Fruit fly (Drosophila melanogaster) whole organism, embryonic: Measurements from ENCODE around the gene Ugt36D1.
A peak's percentile ranks its signal among the peaks of the same experiment; 100 is the strongest.

Experiments
- Abd-B ChIP-seq: fragments of 200-800 bp; sonication (Bioruptor generic); optimal IDR thresholded peaks from 2 replicates; lab custom pipeline; 2018; ENCODE audit warnings: missing biosample characterization, mild to moderate bottlenecking, missing genetic modification characterization, moderate library complexity
- CG10654 ChIP-seq: fragments of 200-800 bp; sonication (Bioruptor generic); optimal IDR thresholded peaks from 2 replicates; lab custom pipeline; 2016; ENCODE audit warnings: missing biosample characterization, missing genetic modification characterization
- CG11504 ChIP-seq: fragments of 200-800 bp; sonication (Bioruptor generic); optimal IDR thresholded peaks from 3 replicates; lab custom pipeline; 2019; ENCODE audit warnings: missing biosample characterization, mild to moderate bottlenecking, missing genetic modification characterization, moderate library complexity
- CG1529 ChIP-seq: fragments of 200-800 bp; sonication (Bioruptor generic); optimal IDR thresholded peaks from 3 replicates; lab custom pipeline; 2018; ENCODE audit warnings: missing biosample characterization, missing genetic modification characterization
- CG16779 ChIP-seq: fragments of 200-800 bp; sonication (Bioruptor generic); IDR thresholded peaks from 2 replicates; pipeline ENCODE4 v1.3.6; 2022; ENCODE audit warnings: missing biosample characterization, missing genetic modification characterization
- CG2120 ChIP-seq: fragments of 200-800 bp; sonication (Bioruptor generic); optimal IDR thresholded peaks from 3 replicates; lab custom pipeline; 2016; ENCODE audit warnings: missing biosample characterization, missing genetic modification characterization
- CG2199 ChIP-seq: fragments of 200-800 bp; sonication (Bioruptor generic); IDR thresholded peaks from 3 replicates; pipeline ENCODE4 v1.3.6; 2022; ENCODE audit warnings: missing biosample characterization, missing genetic modification characterization
- CG2678 ChIP-seq: fragments of 200-800 bp; sonication (Bioruptor generic); optimal IDR thresholded peaks from 3 replicates; lab custom pipeline; 2019; ENCODE audit warnings: missing biosample characterization, mild to moderate bottlenecking, missing genetic modification characterization, moderate library complexity
- CG4854 ChIP-seq: fragments of 200-800 bp; sonication (Bioruptor generic); optimal IDR thresholded peaks from 2 replicates; lab custom pipeline; 2016; ENCODE audit warnings: missing biosample characterization, missing genetic modification characterization, inconsistent platforms
- CG6254 ChIP-seq: fragments of 200-800 bp; sonication (Bioruptor generic); optimal IDR thresholded peaks from 3 replicates; lab custom pipeline; 2017; ENCODE audit warnings: mild to moderate bottlenecking, missing biosample characterization, missing genetic modification reagents, missing genetic modification characterization
- CG6765 ChIP-seq: fragments of 200-800 bp; sonication (Bioruptor generic); optimal IDR thresholded peaks from 3 replicates; lab custom pipeline; 2017; ENCODE audit warnings: missing biosample characterization, mild to moderate bottlenecking, missing genetic modification characterization
- CG7987 ChIP-seq: fragments of 200-800 bp; sonication (Bioruptor generic); optimal IDR thresholded peaks from 2 replicates; lab custom pipeline; 2018; ENCODE audit warnings: missing biosample characterization, mild to moderate bottlenecking, missing genetic modification characterization, moderate library complexity
- D19B ChIP-seq: fragments of 200-800 bp; sonication (Bioruptor generic); optimal IDR thresholded peaks from 2 replicates; lab custom pipeline; 2017; ENCODE audit warnings: missing biosample characterization, mild to moderate bottlenecking, missing genetic modification characterization
- E2f2 ChIP-seq: fragments of 200-800 bp; sonication (Bioruptor generic); IDR thresholded peaks from 2 replicates; pipeline ENCODE4 v1.3.6; 2022; ENCODE audit warnings: missing biosample characterization, missing genetic modification characterization
- Eip74EF ChIP-seq, 2 experiments: fragments of 200-800 bp in 1 of 2; fragments of >200 bp in 1 of 2; sonication (Bioruptor generic) in 1 of 2; optimal IDR thresholded peaks; 2 replicates each; lab custom pipeline; 2017 to 2019; ENCODE audit warnings: missing biosample characterization in 2 of 2, missing genetic modification characterization in 2 of 2, mild to moderate bottlenecking in 1 of 2, moderate library complexity in 1 of 2
- Ets65A ChIP-seq: fragments of 200-800 bp; sonication (Bioruptor generic); peaks from one replicate; lab custom pipeline; 2016; ENCODE audit warnings: missing biosample characterization, missing genetic modification characterization
- Fer2 ChIP-seq: fragments of 200-800 bp; sonication (Bioruptor generic); optimal IDR thresholded peaks from 2 replicates; lab custom pipeline; 2018; ENCODE audit warnings: missing biosample characterization, mild to moderate bottlenecking, missing genetic modification characterization, moderate library complexity
- HLHmδ ChIP-seq: fragments of 200-800 bp; sonication (Bioruptor generic); optimal IDR thresholded peaks from 2 replicates; lab custom pipeline; 2018; ENCODE audit warnings: missing biosample characterization, mild to moderate bottlenecking, missing genetic modification characterization, moderate library complexity
- Neu2 ChIP-seq: fragments of 200-800 bp; sonication (Bioruptor generic); optimal IDR thresholded peaks from 3 replicates; lab custom pipeline; 2016; ENCODE audit warnings: missing biosample characterization, missing genetic modification characterization, borderline replicate concordance
- Nf-YA ChIP-seq: fragments of 200-800 bp; sonication (Bioruptor generic); IDR thresholded peaks from 2 replicates; pipeline ENCODE4 v1.3.6; 2022; ENCODE audit warnings: missing biosample characterization, missing genetic modification characterization
- Oli ChIP-seq: fragments of 200-800 bp; sonication (Bioruptor generic); optimal IDR thresholded peaks from 2 replicates; lab custom pipeline; 2018; ENCODE audit warnings: missing biosample characterization, mild to moderate bottlenecking, missing genetic modification characterization, moderate library complexity
- Ptx1 ChIP-seq: fragments of 200-800 bp; sonication (Bioruptor generic); IDR thresholded peaks from 2 replicates; pipeline ENCODE4 v1.3.6; 2022; ENCODE audit warnings: missing biosample characterization, missing genetic modification characterization
- Ravus ChIP-seq: fragments of 200-800 bp; sonication (Bioruptor generic); IDR thresholded peaks from 2 replicates; pipeline ENCODE4 v1.3.6; 2022; ENCODE audit warnings: missing biosample characterization, missing genetic modification characterization
- Stat92E ChIP-seq, 3 experiments: fragments of >200 bp in 2 of 3; fragments of 200-800 bp in 1 of 3; sonication (Bioruptor generic) in 1 of 3; optimal IDR thresholded peaks; 2 replicates each; lab custom pipeline; 2017 to 2019; ENCODE audit warnings: missing biosample characterization in 3 of 3, missing genetic modification characterization in 3 of 3, mild to moderate bottlenecking in 1 of 3, moderate library complexity in 1 of 3
- amos ChIP-seq: fragments of 200-800 bp; sonication (Bioruptor generic); IDR thresholded peaks from 2 replicates; pipeline ENCODE4 v1.3.6; 2022; ENCODE audit warnings: missing biosample characterization, missing genetic modification characterization; ENCODE audit not compliant: partially characterized antibody
- ap ChIP-seq: fragments of 200-800 bp; sonication (Bioruptor generic); IDR thresholded peaks from 2 replicates; pipeline ENCODE4 v1.3.6; 2022; ENCODE audit warnings: missing biosample characterization, missing genetic modification characterization
- bbx ChIP-seq: fragments of 200-800 bp; sonication (Bioruptor generic); IDR thresholded peaks from 2 replicates; pipeline ENCODE4 v1.3.6; 2022; ENCODE audit warnings: missing biosample characterization, missing genetic modification characterization; ENCODE audit not compliant: partially characterized antibody
- chinmo ChIP-seq: fragments of 200-800 bp; sonication (Bioruptor generic); IDR thresholded peaks from 4 replicates; pipeline ENCODE4 v1.3.6; 2022; ENCODE audit warnings: missing biosample characterization, missing genetic modification characterization; ENCODE audit not compliant: partially characterized antibody
- disco-r ChIP-seq: fragments of 200-800 bp; sonication (Bioruptor generic); optimal IDR thresholded peaks from 2 replicates; lab custom pipeline; 2016; ENCODE audit warnings: missing biosample characterization, missing genetic modification characterization
- dysf ChIP-seq: fragments of 200-800 bp; sonication (Bioruptor generic); IDR thresholded peaks from 3 replicates; pipeline ENCODE4 v1.3.6; 2022; ENCODE audit warnings: missing biosample characterization, missing genetic modification characterization
- klu ChIP-seq: fragments of 200-800 bp; sonication (Bioruptor generic); IDR thresholded peaks from 2 replicates; pipeline ENCODE4 v1.3.6; 2022; ENCODE audit warnings: missing biosample characterization, missing genetic modification characterization
- mld ChIP-seq: fragments of 200-800 bp; sonication (Bioruptor generic); IDR thresholded peaks from 3 replicates; pipeline ENCODE4 v1.3.6; 2022; ENCODE audit warnings: missing biosample characterization, missing genetic modification characterization; ENCODE audit not compliant: partially characterized antibody
- nerfin-1 ChIP-seq: fragments of 200-800 bp; sonication (Bioruptor generic); optimal IDR thresholded peaks from 3 replicates; lab custom pipeline; 2019; ENCODE audit warnings: missing biosample characterization, mild to moderate bottlenecking, missing genetic modification characterization, moderate library complexity
- pros ChIP-seq: fragments of 200-800 bp; sonication (Bioruptor generic); optimal IDR thresholded peaks from 3 replicates; lab custom pipeline; 2019; ENCODE audit warnings: missing biosample characterization, mild to moderate bottlenecking, missing genetic modification characterization, moderate library complexity
- sens ChIP-seq: fragments of 200-800 bp; sonication (Bioruptor generic); peaks from one replicate; lab custom pipeline; 2016; ENCODE audit warnings: missing biosample characterization, missing genetic modification characterization
- tx ChIP-seq: fragments of 200-800 bp; sonication (Bioruptor generic); optimal IDR thresholded peaks from 2 replicates; lab custom pipeline; 2016; ENCODE audit warnings: missing biosample characterization, missing genetic modification characterization
- vvl ChIP-seq: fragments of 200-800 bp; sonication (Bioruptor generic); IDR thresholded peaks from 2 replicates; pipeline ENCODE4 v1.3.6; 2022; ENCODE audit warnings: missing biosample characterization, missing genetic modification characterization
- zfh1 ChIP-seq: fragments of 200-800 bp; sonication (Bioruptor generic); IDR thresholded peaks from 3 replicates; pipeline ENCODE4 v1.3.6; 2022; ENCODE audit warnings: missing biosample characterization, missing genetic modification characterization

The Ugt36D1 gene

DNA sequence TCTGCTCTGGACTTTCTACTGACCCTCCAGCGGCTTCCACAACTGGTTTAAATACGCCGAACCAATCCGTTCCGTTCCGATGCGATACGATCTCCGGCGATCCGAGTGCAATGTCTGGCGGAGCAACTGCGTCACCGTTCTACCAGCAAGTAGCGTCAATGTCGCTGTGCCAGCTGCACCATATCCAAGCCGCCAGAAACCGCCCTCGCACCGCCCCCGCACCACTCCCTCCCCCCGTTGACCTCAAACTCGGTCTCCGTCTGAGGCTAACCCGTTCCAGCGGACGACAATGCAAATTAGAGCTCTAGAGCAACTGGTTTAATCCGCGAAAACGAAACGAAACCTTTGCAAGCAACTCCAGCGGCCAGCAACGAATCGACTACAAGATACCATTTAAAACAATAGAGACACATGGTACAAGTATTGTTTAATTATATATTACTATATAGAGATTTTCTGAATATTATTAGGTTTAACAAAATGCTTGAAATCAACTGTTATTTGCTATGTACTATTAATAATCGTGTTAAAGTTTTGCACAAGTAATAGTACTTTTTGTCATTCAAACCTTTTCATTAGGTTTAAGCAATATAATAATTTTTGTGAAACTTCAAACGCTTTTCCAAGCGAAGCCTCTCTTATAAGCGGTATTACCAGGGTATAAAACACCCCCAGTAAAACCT is 12.2 kb upstream of the Ugt36D1 start, which contains the start of the genes CG10570 and CG42502 (continued):
- TF ChIP-seq Nf-YA (GFP tag; lab: Robert Waterston, UW) (no peak), tx (GFP tag; lab: Kevin White, UChicago) (no peak), bbx (GFP tag; lab: Robert Waterston, UW) (peak; percentile 21; the same call in 1 of the 2 replicates), D19B (GFP tag; lab: Kevin White, UChicago) (peak; percentile 71), CG2120 (GFP tag; lab: Kevin White, UChicago) (no peak), CG2678 (peak; percentile 29), klu (peak; percentile 32; the same call in 1 of the 2 replicates), Fer2 (tag; lab: Kevin White, UChicago) (no peak), Stat92E (GFP tag; optimal IDR thresholded peaks at IDR 0.05; lab: Kevin White, UChicago) (no peak), Ptx1 (GFP tag; lab: Robert Waterston, UW) (0 out of 2 replicates have a peak, but pooled peaks have one; percentile 25), CG6254 (GFP tag; lab: Kevin White, UChicago) (no peak), CG4854 (GFP tag; lab: Kevin White, UChicago) (no peak), Eip74EF (GFP tag; optimal IDR thresholded peaks at IDR 0.05; lab: Kevin White, UChicago) (no peak), pros (no peak), vvl (GFP tag; lab: Robert Waterston, UW) (peak; percentile 55), Ravus (GFP tag; lab: Robert Waterston, UW) (no peak), HLHmδ (GFP tag; lab: Kevin White, UChicago) (no peak), Oli (no peak), ap (GFP tag; lab: Robert Waterston, UW) (no peak), disco-r (GFP tag; lab: Kevin White, UChicago) (no peak), CG2199 (GFP tag; lab: Robert Waterston, UW) (no peak), Ets65A (GFP tag; lab: Kevin White, UChicago) (no peak), CG6765 (no peak), nerfin-1 (no peak), Neu2 (GFP tag; lab: Kevin White, UChicago) (no peak), CG1529 (no peak), sens (GFP tag; lab: Kevin White, UChicago) (peak; percentile 41), Abd-B (no peak), CG10654 (GFP tag; lab: Kevin White, UChicago) (no peak), mld (GFP tag; lab: Robert Waterston, UW) (no peak), CG16779 (GFP tag; lab: Robert Waterston, UW) (no peak), zfh1 (0 out of 3 replicates have a peak, but pooled peaks have one; percentile 25)

DNA sequence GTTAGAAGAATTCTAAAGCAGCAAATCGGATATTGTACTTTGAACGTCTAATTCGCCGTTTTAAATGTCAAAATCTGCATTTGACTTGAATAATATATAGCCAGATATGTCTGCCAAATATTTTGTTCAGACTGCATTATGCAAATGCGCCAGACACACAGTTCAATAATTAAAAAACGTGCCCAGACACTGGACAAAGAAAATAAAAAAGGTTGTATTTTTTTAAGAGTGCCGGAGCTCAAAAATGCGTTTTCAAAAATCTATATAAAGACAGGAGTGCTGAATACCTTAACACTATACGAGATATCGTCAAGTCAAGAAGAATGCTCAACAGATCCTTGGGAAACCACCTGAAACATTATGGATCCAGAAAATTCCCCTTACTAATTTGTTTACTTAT is 11.0 kb upstream of the Ugt36D1 start, which contains the start of the genes CG17325 and CG42305:
CG17325 (plus strand) TSS at position 301 of the 400 bp plus-strand sequence.
CG42305 (plus strand) TSS at position 301 of the 400 bp plus-strand sequence.
- no peak for TF ChIP-seq dysf

DNA sequence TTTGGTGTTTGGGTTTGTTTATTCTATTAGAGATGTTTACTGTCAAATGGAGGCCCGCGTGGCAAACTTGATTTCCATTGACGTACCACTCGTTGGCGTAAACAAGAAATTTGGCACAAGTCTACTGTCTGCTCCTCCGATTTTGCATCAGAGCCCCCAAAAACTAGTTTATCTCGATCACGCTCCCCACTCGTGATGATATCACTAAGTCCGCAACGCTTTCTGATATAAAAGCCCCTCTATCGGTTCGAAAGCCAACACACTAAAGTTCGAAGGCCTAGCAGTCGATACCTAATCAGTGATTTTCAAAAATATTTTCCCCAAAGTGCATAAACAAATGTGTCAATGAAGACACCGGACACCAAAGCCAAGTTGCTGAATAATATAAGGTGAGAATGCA is 10.6 kb upstream of the Ugt36D1 start:
- TF ChIP-seq chinmo (GFP tag; lab: Robert Waterston, UW) (0 out of 4 replicates have a peak, but pooled peaks have one; percentile 46), amos (GFP tag; lab: Robert Waterston, UW) (no peak), CG7987 (GFP tag; lab: Kevin White, UChicago) (peak; percentile 95), E2f2 (GFP tag; lab: Robert Waterston, UW) (no peak), CG11504 (tag; lab: Kevin White, UChicago) (no peak)
- TF ChIP-seq, all 482 proteins: peak for 2
